Worm (Caenorhabditis elegans): ENCODE results near the gene lon-3.

ce11 chrV:12244980-12245742 is 46.7 kb upstream of the lon-3 start, which contains the start of the genes T04H1.13, slfl-5 and rad-50:
- TF ChIP-seq ceh-91 (GFP tag; IDR thresholded peaks at IDR 0.05) = no peak
- no peak for TF ChIP-seq Y56A3A.18 (GFP tag; IDR thresholded peaks at IDR 0.05)
- TF ChIP-seq sptf-2 (GFP tag; optimal IDR thresholded peaks at IDR 0.05) = no peak
- no peak for TF ChIP-seq nfya-1 (tag; optimal IDR thresholded peaks at IDR 0.05; ENCODE audit: borderline replicate concordance, insufficient read depth)

All from whole organism, young adult.